Worm (Caenorhabditis elegans) whole organism, L1 larva: Measurements from ENCODE around the gene gst-26.
A peak's percentile ranks its signal among the peaks of the same experiment; 100 is the strongest.
"Not testable (repeated sequence)": the region's sequence is repeated elsewhere in the genome, so short reads cannot be mapped to it uniquely, and the experiment has no call there.

Source experiments
- aha-1 ChIP-seq: fragments of 150-350 bp; optimal IDR thresholded peaks from 2 replicates; lab custom pipeline; 2014; ENCODE audit warnings: missing biosample characterization, missing genetic modification characterization
- blmp-1 ChIP-seq: fragments of 150-350 bp; optimal IDR thresholded peaks from 2 replicates; lab custom pipeline; 2014; ENCODE audit warnings: missing biosample characterization, missing genetic modification characterization
- ceh-8 ChIP-seq: fragments of 200-800 bp; sonication (Bioruptor generic); optimal IDR thresholded peaks from 2 replicates; lab custom pipeline; 2018; ENCODE audit warnings: mild to moderate bottlenecking, missing genetic modification characterization, moderate library complexity, missing compliant biosample characterization
- ceh-88 ChIP-seq: fragments of 200-800 bp; sonication (Bioruptor generic); IDR thresholded peaks from 2 replicates; pipeline ENCODE4 v1.3.6; 2022; ENCODE audit warnings: missing genetic modification characterization, missing compliant biosample characterization
- ceh-90 ChIP-seq: sonication (generic microtip); optimal IDR thresholded peaks from 2 replicates; lab custom pipeline; 2016; ENCODE audit warnings: missing genetic modification characterization, missing compliant biosample characterization
- dsc-1 ChIP-seq: sonication (generic microtip); optimal IDR thresholded peaks from 2 replicates; lab custom pipeline; 2016; ENCODE audit warnings: mild to moderate bottlenecking, missing genetic modification characterization, missing compliant biosample characterization
- efl-1 ChIP-seq, 4 experiments: fragments of 150-350 bp; optimal IDR thresholded peaks in 3 of 4; peaks in 1 of 4; 1 replicate in 1 of 4; 2 replicates in 3 of 4; lab custom pipeline; 2014; ENCODE audit warnings: missing biosample characterization in 2 of 4, missing genetic modification characterization in 2 of 4, missing genetic modification reagents in 2 of 4
- elt-2 ChIP-seq: sonication (generic microtip); optimal IDR thresholded peaks from 2 replicates; lab custom pipeline; 2016; ENCODE audit warnings: missing genetic modification characterization, mild to moderate bottlenecking, inconsistent platforms, missing compliant biosample characterization, missing genetic modification reagents
- elt-3 ChIP-seq, 6 experiments: fragments of 150-350 bp in 1 of 6; sonication (generic microtip); optimal IDR thresholded peaks; 2 replicates each; lab custom pipeline; 2017 to 2018; ENCODE audit warnings: missing biosample characterization in 6 of 6, missing genetic modification characterization in 6 of 6, inconsistent platforms in 1 of 6
- fkh-10 ChIP-seq: sonication (generic microtip); optimal IDR thresholded peaks from 2 replicates; lab custom pipeline; 2017; ENCODE audit warnings: missing biosample characterization, missing genetic modification reagents, missing genetic modification characterization
- hlh-17 ChIP-seq: fragments of 200-800 bp; sonication (Bioruptor generic); optimal IDR thresholded peaks from 2 replicates; lab custom pipeline; 2018; ENCODE audit warnings: missing genetic modification characterization, mild to moderate bottlenecking, missing compliant biosample characterization, moderate library complexity, borderline replicate concordance
- hlh-4 ChIP-seq: sonication (generic microtip); optimal IDR thresholded peaks from 2 replicates; lab custom pipeline; 2016; ENCODE audit warnings: mild to moderate bottlenecking, missing genetic modification characterization, missing compliant biosample characterization
- irx-1 ChIP-seq: sonication (generic microtip); optimal IDR thresholded peaks from 2 replicates; lab custom pipeline; 2016; ENCODE audit warnings: missing genetic modification characterization, missing compliant biosample characterization
- jun-1 ChIP-seq: fragments of 150-350 bp; optimal IDR thresholded peaks from 2 replicates; lab custom pipeline; 2014; ENCODE audit warnings: missing biosample characterization, missing genetic modification reagents, missing genetic modification characterization
- lin-15B ChIP-seq: fragments of 150-350 bp; sonication (generic microtip); optimal IDR thresholded peaks from 3 replicates; lab custom pipeline; 2014; ENCODE audit warnings: missing biosample characterization, missing genetic modification characterization
- lin-35 ChIP-seq, 2 experiments: fragments of 150-350 bp; optimal IDR thresholded peaks; 2 replicates each; lab custom pipeline; 2014; ENCODE audit warnings: missing biosample characterization in 2 of 2, missing genetic modification characterization in 2 of 2, missing genetic modification reagents in 2 of 2
- lin-39 ChIP-seq: fragments of 150-350 bp; optimal IDR thresholded peaks from 2 replicates; lab custom pipeline; 2014; ENCODE audit warnings: missing biosample characterization, missing genetic modification reagents, missing genetic modification characterization
- mab-9 ChIP-seq: fragments of 200-800 bp; sonication (Bioruptor generic); IDR thresholded peaks from 2 replicates; pipeline ENCODE4 v1.3.6; 2022; ENCODE audit warnings: missing genetic modification reagents, missing genetic modification characterization, missing compliant biosample characterization
- nhr-28 ChIP-seq: fragments of 150-350 bp; optimal IDR thresholded peaks from 2 replicates; lab custom pipeline; 2014; ENCODE audit warnings: missing biosample characterization, missing genetic modification characterization
- nhr-47 ChIP-seq: sonication (generic microtip); optimal IDR thresholded peaks from 2 replicates; lab custom pipeline; 2016; ENCODE audit warnings: mild to moderate bottlenecking, missing genetic modification characterization, moderate library complexity, missing compliant biosample characterization
- nhr-71 ChIP-seq: sonication (generic microtip); optimal IDR thresholded peaks from 2 replicates; lab custom pipeline; 2016; ENCODE audit warnings: mild to moderate bottlenecking, missing genetic modification characterization, moderate library complexity, missing compliant biosample characterization
- nhr-77 ChIP-seq: fragments of 150-350 bp; optimal IDR thresholded peaks from 2 replicates; lab custom pipeline; 2014; ENCODE audit warnings: missing biosample characterization, missing genetic modification characterization
- nhr-90 ChIP-seq: sonication (generic microtip); optimal IDR thresholded peaks from 2 replicates; lab custom pipeline; 2016; ENCODE audit warnings: mild to moderate bottlenecking, missing genetic modification characterization, missing compliant biosample characterization; ENCODE audit not compliant: poor library complexity
- pax-3 ChIP-seq: fragments of 200-800 bp; sonication (Bioruptor generic); optimal IDR thresholded peaks from 2 replicates; lab custom pipeline; 2018; ENCODE audit warnings: mild to moderate bottlenecking, missing genetic modification characterization, moderate library complexity, missing compliant biosample characterization
- pqm-1 ChIP-seq: sonication (generic microtip); optimal IDR thresholded peaks from 3 replicates; lab custom pipeline; 2017; ENCODE audit warnings: missing biosample characterization, missing genetic modification characterization
- snu-23 ChIP-seq: sonication (generic microtip); optimal IDR thresholded peaks from 2 replicates; lab custom pipeline; 2016; ENCODE audit warnings: missing genetic modification characterization, missing compliant biosample characterization
- sox-4 ChIP-seq: sonication (generic microtip); optimal IDR thresholded peaks from 2 replicates; lab custom pipeline; 2016; ENCODE audit warnings: missing genetic modification characterization, missing compliant biosample characterization
- swsn-7 ChIP-seq: sonication (generic microtip); optimal IDR thresholded peaks from 2 replicates; lab custom pipeline; 2016; ENCODE audit warnings: missing genetic modification characterization, missing compliant biosample characterization
- tlp-1 ChIP-seq: fragments of 150-350 bp; optimal IDR thresholded peaks from 2 replicates; lab custom pipeline; 2014; ENCODE audit warnings: missing biosample characterization, missing genetic modification characterization
- unc-98 ChIP-seq: fragments of 200-800 bp; sonication (Bioruptor generic); IDR thresholded peaks from 2 replicates; pipeline ENCODE4 v1.3.6; 2022; ENCODE audit warnings: missing genetic modification characterization, missing compliant biosample characterization
- vab-15 ChIP-seq: sonication (generic microtip); optimal IDR thresholded peaks from 2 replicates; lab custom pipeline; 2017; ENCODE audit warnings: missing genotype, mild to moderate bottlenecking, missing genetic modification characterization, missing compliant biosample characterization
- ztf-11 ChIP-seq, 2 experiments: sonication (generic microtip); optimal IDR thresholded peaks; 2 replicates each; lab custom pipeline; 2016 to 2017; ENCODE audit warnings: missing genetic modification characterization in 2 of 2, missing biosample characterization in 1 of 2, missing compliant biosample characterization in 1 of 2
- ztf-4 ChIP-seq: fragments of 150-350 bp; optimal IDR thresholded peaks from 2 replicates; lab custom pipeline; 2014; ENCODE audit warnings: missing biosample characterization, missing genetic modification characterization

Gene gst-26

ce11 chrII:15148442-15148841, 15.9 kb downstream of the gst-26 start:
- TF ChIP-seq lin-39 (tag; lab: Kevin White, UChicago), result no peak
- no peak for TF ChIP-seq dsc-1 (tag; lab: Kevin White, UChicago)
- no peak for TF ChIP-seq sox-4 (tag; lab: Kevin White, UChicago)
- no peak for TF ChIP-seq pqm-1 (tag; lab: Kevin White, UChicago)
- no peak for TF ChIP-seq nhr-90
- no peak for TF ChIP-seq nhr-28
- no peak for TF ChIP-seq unc-98 (GFP tag; lab: Robert Waterston, UW)
- no peak for TF ChIP-seq ztf-11 (tag; optimal IDR thresholded peaks at IDR 0.05; lab: Kevin White, UChicago)
- no peak for TF ChIP-seq pax-3 (tag; lab: Kevin White, UChicago)
- no peak for TF ChIP-seq hlh-17 (GFP tag; lab: Kevin White, UChicago)
- TF ChIP-seq, all 84 proteins: peak for 0

ce11 chrII:15145594-15145993, 18.8 kb downstream of the gst-26 start, which contains the start of gene Y53F4B.27:
TSS of gene Y53F4B.27 (plus strand) at chrII:15145894.
- TF ChIP-seq snu-23 (GFP tag; lab: Kevin White, UChicago) (no peak), vab-15 (tag; lab: Kevin White, UChicago) (no peak), mab-9 (GFP tag; lab: Robert Waterston, UW) (no peak), blmp-1 (tag; lab: Kevin White, UChicago) (peak; percentile 63)

ce11 chrII:15143729-15144128, 20.6 kb downstream of the gst-26 start:
- no peak for TF ChIP-seq nhr-71 (tag; lab: Kevin White, UChicago)
- TF ChIP-seq nhr-47 (tag; lab: Kevin White, UChicago), result no peak
- TF ChIP-seq efl-1 (optimal IDR thresholded peaks at IDR 0.05; lab: Kevin White, UChicago), result no peak
- peak in 1 of 2 experiments; percentile 90 for TF ChIP-seq efl-1 (GFP tag; optimal IDR thresholded peaks at IDR 0.05 in 1 of 2; lab: Kevin White, UChicago)
- TF ChIP-seq ceh-90, result no peak

ce11 chrII:15140881-15141280, 23.5 kb downstream of the gst-26 start, which contains the start of gene Y53F4B.26:
TSS of gene Y53F4B.26 (minus strand) at chrII:15140981.
- not testable (repeated sequence) for TF ChIP-seq lin-15B (tag; lab: Kevin White, UChicago); elt-2 (tag; lab: Kevin White, UChicago); snu-23 (GFP tag; lab: Kevin White, UChicago)

ce11 chrII:15135886-15136285, 28.5 kb downstream of the gst-26 start, which contains the start of gene Y53F4B.25:
TSS of gene Y53F4B.25 (plus strand) at chrII:15136186.
- no peak for TF ChIP-seq vab-15 (tag; lab: Kevin White, UChicago)
- no peak for TF ChIP-seq jun-1
- no peak for TF ChIP-seq efl-1 (optimal IDR thresholded peaks at IDR 0.05; lab: Kevin White, UChicago)
- TF ChIP-seq efl-1 (GFP tag; optimal IDR thresholded peaks at IDR 0.05 in 1 of 2; lab: Kevin White, UChicago), result no peak
- TF ChIP-seq sox-4 (tag; lab: Kevin White, UChicago), result no peak
- TF ChIP-seq irx-1 (tag; lab: Kevin White, UChicago), result no peak
- no peak for TF ChIP-seq nhr-77
- no peak for TF ChIP-seq aha-1
- TF ChIP-seq ztf-4, result no peak
- TF ChIP-seq ceh-88, result no peak
- TF ChIP-seq ceh-8 (GFP tag; lab: Kevin White, UChicago), result no peak
- no peak for TF ChIP-seq elt-3 (tag; optimal IDR thresholded peaks at IDR 0.05; lab: Kevin White, UChicago)
- no peak for TF ChIP-seq tlp-1
- no peak for TF ChIP-seq swsn-7 (tag; lab: Kevin White, UChicago)
- no peak for TF ChIP-seq unc-98 (GFP tag; lab: Robert Waterston, UW)
- no peak for TF ChIP-seq hlh-17 (GFP tag; lab: Kevin White, UChicago)
- no peak for TF ChIP-seq lin-35 (GFP tag; optimal IDR thresholded peaks at IDR 0.05; lab: Kevin White, UChicago)
- TF ChIP-seq lin-15B (tag; lab: Kevin White, UChicago), result no peak
- TF ChIP-seq hlh-4, result no peak
- TF ChIP-seq fkh-10, result no peak
